Worm (Caenorhabditis elegans) whole organism, dauer: Measurements from ENCODE around the gene F57C7.4.
A peak's percentile ranks its signal among the peaks of the same experiment; 100 is the strongest.

Source experiments
- unc-62 ChIP-seq: sonication (generic microtip); optimal IDR thresholded peaks from 2 replicates; lab custom pipeline; 2017; ENCODE audit warnings: missing biosample characterization, missing genetic modification reagents, missing genetic modification characterization

Gene F57C7.4

ce11 chrX:10612355-10612754 lies 23.0 kb upstream of the F57C7.4 start:
- TF ChIP-seq unc-62 (GFP tag; lab: Kevin White, UChicago) = no peak

DNA sequence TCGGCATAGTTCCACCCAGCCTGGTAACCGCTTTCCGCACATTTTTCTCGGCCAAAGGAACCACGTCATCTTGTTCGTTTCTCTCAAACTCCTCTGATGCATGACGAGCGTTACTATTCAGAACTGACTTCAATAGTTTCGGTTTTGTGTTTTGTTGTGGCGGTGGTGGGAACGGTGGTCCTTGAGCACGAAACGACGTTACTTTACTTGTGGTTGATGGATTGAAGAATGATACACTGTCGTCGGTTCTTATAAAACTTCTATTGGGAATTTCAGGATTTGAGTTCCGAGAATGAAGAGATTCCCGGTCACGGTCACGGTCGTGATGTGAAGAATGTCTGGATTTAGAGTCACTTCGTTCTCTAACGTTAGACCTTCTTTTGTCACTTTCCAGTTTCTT lies 20.5 kb upstream of the F57C7.4 start:
- TF ChIP-seq unc-62 (GFP tag; lab: Kevin White, UChicago) = no peak

- TF ChIP-seq unc-62 (GFP tag; lab: Kevin White, UChicago) = no peak
These were observed 15.0 kb upstream of the F57C7.4 start, which contains the start of gene flp-19 for ce11 chrX:10604386-10604785. Gene flp-19, plus strand, starts transcription at chrX:10604686.

- TF ChIP-seq unc-62 (GFP tag; lab: Kevin White, UChicago) = no peak
These were observed 10.4 kb upstream of the F57C7.4 start for ce11 chrX:10599719-10600155.

- TF ChIP-seq unc-62 (GFP tag; lab: Kevin White, UChicago) = no peak
These were observed 8.3 kb upstream of the F57C7.4 start for ce11 chrX:10597554-10598191.

ce11 chrX:10596420-10596907 lies 7.1 kb upstream of the F57C7.4 start:
- TF ChIP-seq unc-62 (GFP tag; lab: Kevin White, UChicago) = no peak

- TF ChIP-seq unc-62 (GFP tag; lab: Kevin White, UChicago) = no peak
These were observed 5.5 kb upstream of the F57C7.4 start for ce11 chrX:10594701-10595421.

ce11 chrX:10593756-10594376 lies 4.5 kb upstream of the F57C7.4 start:
- no peak for TF ChIP-seq unc-62 (GFP tag; lab: Kevin White, UChicago)

ce11 chrX:10593234-10593633 lies 3.9 kb upstream of the F57C7.4 start, which contains the start of gene sdn-1:
Gene sdn-1, minus strand, starts transcription at chrX:10593334.
- TF ChIP-seq unc-62 (GFP tag; lab: Kevin White, UChicago) = no peak

DNA sequence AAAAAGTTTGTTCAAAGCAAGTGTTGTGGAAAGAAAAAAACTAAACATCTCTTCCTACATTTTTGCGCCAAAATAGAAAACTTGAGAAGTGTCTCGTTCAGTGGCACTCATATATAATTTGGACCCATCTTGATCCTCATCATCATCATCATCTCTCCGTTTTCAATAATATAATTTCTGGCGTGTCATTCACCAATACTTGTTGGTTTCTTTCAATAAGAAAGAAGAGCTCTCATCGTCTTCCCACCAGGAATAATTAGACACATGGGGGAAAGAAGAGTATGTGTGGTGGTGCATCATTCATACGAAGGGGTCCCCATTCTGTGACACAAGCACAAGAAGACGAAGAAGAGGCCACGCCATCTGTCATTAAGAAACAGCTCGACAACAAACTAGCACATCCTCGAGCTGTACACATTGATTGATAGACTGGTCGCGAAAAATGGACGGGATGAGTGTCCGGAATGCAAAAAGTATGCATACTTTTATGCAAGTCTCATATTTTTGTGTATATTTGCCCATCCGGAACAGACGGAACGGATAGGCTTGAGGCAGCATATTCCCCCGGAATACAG lies 1.9 kb upstream of the F57C7.4 start:
- TF ChIP-seq unc-62 (GFP tag; lab: Kevin White, UChicago) = no peak

ce11 chrX:10590772-10591171 lies 1.4 kb upstream of the F57C7.4 start:
- TF ChIP-seq unc-62 (GFP tag; lab: Kevin White, UChicago) = no peak

- TF ChIP-seq unc-62 (GFP tag; lab: Kevin White, UChicago) = no peak
These were observed 12.5 kb downstream of the F57C7.4 start, which contains the start of gene nhx-5 for ce11 chrX:10576872-10577271. Gene nhx-5, plus strand, starts transcription at chrX:10576953.

ce11 chrX:10576410-10576809 lies 13.0 kb downstream of the F57C7.4 start:
- TF ChIP-seq unc-62 (GFP tag; lab: Kevin White, UChicago) = no peak

DNA sequence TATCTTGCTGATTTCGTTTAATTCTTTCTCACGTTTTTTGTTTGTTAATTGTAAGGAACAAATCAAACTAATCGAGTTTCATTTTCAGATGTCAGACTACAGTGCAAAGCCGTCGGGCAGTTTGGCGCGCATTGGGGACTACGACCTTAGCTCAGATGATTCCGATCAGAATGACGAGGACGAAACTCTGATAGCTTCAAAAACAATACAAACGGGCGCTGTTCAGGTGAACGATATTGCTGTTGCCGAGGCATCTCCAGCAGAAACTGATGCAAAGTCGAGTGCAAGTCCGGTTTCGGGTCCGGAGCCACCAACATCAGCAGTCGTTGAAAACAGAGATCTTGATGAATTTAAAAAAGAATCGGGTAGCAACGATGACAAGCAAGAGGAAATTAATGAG lies 20.2 kb downstream of the F57C7.4 start, which contains the start of gene bet-2:
bet-2 (plus strand) TSS at position 89 of the 400 bp plus-strand sequence.
- no peak for TF ChIP-seq unc-62 (GFP tag; lab: Kevin White, UChicago)

DNA sequence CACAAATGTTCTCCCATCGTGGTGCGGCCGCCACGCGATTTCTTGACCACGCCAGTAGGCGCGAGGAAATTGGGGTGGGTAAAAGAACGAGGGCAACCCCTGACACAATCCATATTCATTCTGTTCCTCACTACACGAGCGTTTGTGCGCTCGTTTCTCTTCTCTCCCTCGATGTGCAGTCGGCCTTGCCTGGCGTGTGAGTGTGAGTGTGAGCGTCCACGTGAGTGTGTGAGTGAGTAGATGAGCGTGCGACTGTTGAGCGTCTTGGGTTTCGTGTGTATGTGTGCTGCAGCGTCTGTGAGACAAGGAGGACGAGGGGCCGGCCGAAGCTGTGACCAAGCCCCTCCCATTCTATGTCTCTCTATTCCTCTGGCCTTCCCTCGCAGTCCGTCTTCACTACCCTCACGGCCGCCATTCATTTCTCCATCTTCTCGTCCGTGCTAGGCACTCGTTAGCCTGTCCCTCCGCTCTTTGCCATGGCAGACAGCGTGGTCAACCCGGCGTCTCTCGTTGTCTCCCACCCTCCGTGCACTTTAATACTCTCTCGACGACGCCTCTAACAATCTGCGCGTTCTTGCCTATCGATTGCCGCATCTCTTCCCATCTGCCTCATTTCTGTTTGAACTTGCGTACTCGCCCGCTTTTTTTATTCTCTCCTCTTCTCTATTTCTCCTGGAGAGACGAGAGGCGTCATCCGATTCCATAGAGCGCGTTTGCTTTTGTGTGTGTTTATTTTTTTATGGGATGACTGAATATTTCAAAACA lies 20.8 kb downstream of the F57C7.4 start:
- TF ChIP-seq unc-62 (GFP tag; lab: Kevin White, UChicago) = peak; percentile 41
